Worm (Caenorhabditis elegans) whole organism, L3 larva: Measurements from ENCODE around the gene T02H6.7.

Experiments
- ceh-9 ChIP-seq: sonication (generic microtip); optimal IDR thresholded peaks from 2 replicates; lab custom pipeline; 2018; ENCODE audit warnings: missing biosample characterization, missing genetic modification characterization
- egl-27 ChIP-seq: sonication (generic microtip); optimal IDR thresholded peaks from 4 replicates; lab custom pipeline; 2017; ENCODE audit warnings: missing biosample characterization, missing genetic modification reagents, missing genetic modification characterization
- eor-1 ChIP-seq, 2 experiments: fragments of 150-350 bp; optimal IDR thresholded peaks; 2 replicates each; lab custom pipeline; 2014 to 2018; ENCODE audit warnings: missing biosample characterization in 2 of 2, missing genetic modification characterization in 2 of 2
- hmg-11 ChIP-seq: sonication (generic microtip); optimal IDR thresholded peaks from 2 replicates; lab custom pipeline; 2016; ENCODE audit warnings: missing genetic modification characterization, missing compliant biosample characterization
- nhr-12 ChIP-seq: fragments of 150-350 bp; optimal IDR thresholded peaks from 2 replicates; lab custom pipeline; 2014; ENCODE audit warnings: missing biosample characterization, missing genetic modification characterization
- nhr-237 ChIP-seq: fragments of 150-350 bp; optimal IDR thresholded peaks from 2 replicates; lab custom pipeline; 2014; ENCODE audit warnings: missing biosample characterization, missing genetic modification characterization
- snpc-4 ChIP-seq: fragments of 150-350 bp; optimal IDR thresholded peaks from 2 replicates; lab custom pipeline; 2014; ENCODE audit warnings: missing biosample characterization, missing genetic modification characterization
- ztf-11 ChIP-seq: fragments of 150-350 bp; optimal IDR thresholded peaks from 2 replicates; lab custom pipeline; 2014; ENCODE audit warnings: missing biosample characterization, missing genetic modification characterization

DNA sequence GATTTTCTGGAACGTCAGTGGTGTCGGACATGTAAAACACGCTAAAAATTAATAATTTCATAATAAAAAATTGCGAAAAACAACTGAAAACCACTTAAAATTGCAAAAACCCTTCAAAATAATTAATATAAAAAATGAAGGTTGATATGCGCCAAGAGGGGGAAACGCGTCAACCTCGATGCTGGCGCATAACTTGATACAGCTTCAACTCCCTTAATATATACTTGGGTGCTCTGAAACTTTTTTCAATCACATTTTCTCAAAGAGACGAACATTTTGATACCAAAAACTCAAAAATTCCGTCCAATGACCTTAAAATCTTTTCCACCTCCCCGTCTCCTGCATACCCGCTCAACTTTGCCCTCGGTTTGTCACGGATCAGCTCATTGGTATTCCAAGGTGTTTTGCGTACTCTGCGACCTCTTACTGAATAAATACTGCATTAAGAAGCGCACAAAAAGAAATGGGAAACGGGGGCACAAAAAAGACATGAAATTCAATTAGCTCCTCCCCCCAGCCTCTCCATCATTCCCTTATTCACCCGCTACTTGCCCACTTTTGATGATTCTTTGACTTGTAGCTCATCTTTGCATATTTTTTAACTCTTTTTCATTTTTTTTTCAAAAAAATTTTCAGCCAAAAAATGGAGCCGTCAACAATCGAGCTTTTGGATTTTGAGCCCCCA, 32.0 kb upstream of the T02H6.7 start, which contains the start of the genes K07E8.7 and frpr-14:
- TF ChIP-seq egl-27 = no peak
- no peak for TF ChIP-seq nhr-12 (tag; lab: Kevin White, UChicago)
- TF ChIP-seq ztf-11 (tag; lab: Kevin White, UChicago) = no peak
- no peak for TF ChIP-seq eor-1 (tag; optimal IDR thresholded peaks at IDR 0.05; lab: Kevin White, UChicago)
- no peak for TF ChIP-seq hmg-11
- no peak for TF ChIP-seq ceh-9 (tag; lab: Kevin White, UChicago)
- TF ChIP-seq snpc-4 (tag; lab: Kevin White, UChicago) = no peak
- TF ChIP-seq nhr-237 (tag; lab: Kevin White, UChicago) = no peak
